Fruit fly (Drosophila melanogaster): Measurements from ENCODE around the gene CG9541.

Gene CG9541

dm6 chr2L:8951184-8951934 is 23.9 kb downstream of the CG9541 start, which contains the start of gene C1GalTA (continued):
- TF ChIP-seq CG11560 (tag; IDR thresholded peaks at IDR 0.05): peak; percentile 88
- peak; percentile 59 for TF ChIP-seq corto (GFP tag; optimal IDR thresholded peaks at IDR 0.05)
- no peak for TF ChIP-seq Doc2 (GFP tag; IDR thresholded peaks at IDR 0.05)
- TF ChIP-seq CG18599 (GFP tag; optimal IDR thresholded peaks at IDR 0.05): peak; percentile 99
- TF ChIP-seq D19A (tag; optimal IDR thresholded peaks at IDR 0.05): peak; percentile 98
- TF ChIP-seq stc (GFP tag; IDR thresholded peaks at IDR 0.05): peak; percentile 96
- TF ChIP-seq run (tag; optimal IDR thresholded peaks at IDR 0.05): peak; percentile 97
- TF ChIP-seq Elba2 (GFP tag; optimal IDR thresholded peaks at IDR 0.05): peak; percentile 52
- TF ChIP-seq lab (GFP tag; optimal IDR thresholded peaks at IDR 0.05): peak; percentile 98
- peak; percentile 97 for TF ChIP-seq E2f1 (GFP tag; IDR thresholded peaks at IDR 0.05)
- TF ChIP-seq Sox100B (GFP tag; optimal IDR thresholded peaks at IDR 0.05): peak; percentile 99
- peak; percentile 76 for TF ChIP-seq CG1024 (GFP tag; IDR thresholded peaks at IDR 0.05)
- no peak for TF ChIP-seq lov (optimal IDR thresholded peaks at IDR 0.05)
- TF ChIP-seq lov (GFP tag; IDR thresholded peaks at IDR 0.05): no peak; the same call in 1 of the 3 replicates
- TF ChIP-seq CG17568 (GFP tag; optimal IDR thresholded peaks at IDR 0.05): peak; percentile 91
- TF ChIP-seq caup (GFP tag; optimal IDR thresholded peaks at IDR 0.05; ENCODE audit: severe bottlenecking): peak; percentile 96

dm6 chr2L:8949919-8950722 is 25.1 kb downstream of the CG9541 start:
- no peak for TF ChIP-seq CG12104 (GFP tag; optimal IDR thresholded peaks at IDR 0.05)
- peak; percentile 16 for TF ChIP-seq CG10979 (tag; optimal IDR thresholded peaks at IDR 0.05)
- TF ChIP-seq B-H1 (GFP tag; IDR thresholded peaks at IDR 0.05): no peak
- TF ChIP-seq D19A (tag; optimal IDR thresholded peaks at IDR 0.05): peak; percentile 42
- TF ChIP-seq dan (GFP tag; IDR thresholded peaks at IDR 0.05): no peak
- no peak for TF ChIP-seq Ssrp (tag; optimal IDR thresholded peaks at IDR 0.05)
- TF ChIP-seq oc (tag; optimal IDR thresholded peaks at IDR 0.05): no peak
- TF ChIP-seq gem (tag; optimal IDR thresholded peaks at IDR 0.05): peak; percentile 43
- no peak for TF ChIP-seq ro (GFP tag; IDR thresholded peaks at IDR 0.05)
- TF ChIP-seq CG13123 (GFP tag; optimal IDR thresholded peaks at IDR 0.05): no peak
- no peak for TF ChIP-seq Gsc (GFP tag; IDR thresholded peaks at IDR 0.05)
- TF ChIP-seq bsh (GFP tag; optimal IDR thresholded peaks at IDR 0.05): peak in 1 of 2 experiments; percentile 53
- TF ChIP-seq MBD-R2 (GFP tag; IDR thresholded peaks at IDR 0.05): no peak
- no peak for TF ChIP-seq danr (GFP tag; IDR thresholded peaks at IDR 0.05)
- peak; percentile 50 for TF ChIP-seq nerfin-1 (tag; optimal IDR thresholded peaks at IDR 0.05)
- TF ChIP-seq gcm2 (GFP tag; optimal IDR thresholded peaks at IDR 0.05): no peak
- TF ChIP-seq row (GFP tag; IDR thresholded peaks at IDR 0.05): 0 out of 3 replicates have a peak, but pooled peaks have one; percentile 6
- TF ChIP-seq Taf1 (GFP tag; IDR thresholded peaks at IDR 0.05): no peak
- TF ChIP-seq CG17829 (tag; optimal IDR thresholded peaks at IDR 0.05): no peak
- TF ChIP-seq CG9876 (GFP tag; optimal IDR thresholded peaks at IDR 0.05): no peak
- TF ChIP-seq unpg (GFP tag; optimal IDR thresholded peaks at IDR 0.05): no peak
- no peak for TF ChIP-seq CG31388 (GFP tag; optimal IDR thresholded peaks at IDR 0.05)
- no peak for TF ChIP-seq CG14050 (GFP tag; IDR thresholded peaks at IDR 0.05)
- peak; percentile 11 for TF ChIP-seq stwl (tag; optimal IDR thresholded peaks at IDR 0.05)
- 0 out of 2 replicates have a peak, but pooled peaks have one; percentile 40 for TF ChIP-seq chm (GFP tag; IDR thresholded peaks at IDR 0.05)
- TF ChIP-seq tin (GFP tag; optimal IDR thresholded peaks at IDR 0.05): no peak
- TF ChIP-seq gce (GFP tag; IDR thresholded peaks at IDR 0.05): no peak
- no peak for TF ChIP-seq CG12744 (GFP tag; optimal IDR thresholded peaks at IDR 0.05)
- TF ChIP-seq schlank (tag; optimal IDR thresholded peaks at IDR 0.05): no peak
- TF ChIP-seq corto (GFP tag; optimal IDR thresholded peaks at IDR 0.05): no peak
- TF ChIP-seq fd64A (GFP tag; optimal IDR thresholded peaks at IDR 0.05): peak; percentile 34
- peak in 1 of 2 experiments; percentile 12 for TF ChIP-seq chif (GFP tag; optimal IDR thresholded peaks at IDR 0.05)
- TF ChIP-seq NC2β (GFP tag; optimal IDR thresholded peaks at IDR 0.05): no peak

Data from whole organism, embryonic.